Fruit fly (Drosophila melanogaster): ENCODE measurements around the gene dac.

Gene dac

dm6 chr2L:16491123-16491751, 5.4 kb upstream of the dac start, which contains the start of gene Tpr2:
Tpr2 (plus strand) TSS chr2L:16491540.
- TF ChIP-seq Asciz (GFP tag; optimal IDR thresholded peaks at IDR 0.05) (peak; percentile 23), HmgZ (tag; optimal IDR thresholded peaks at IDR 0.05) (peak; percentile 68), bowl (GFP tag; IDR thresholded peaks at IDR 0.05) (no peak), CG10654 (GFP tag; optimal IDR thresholded peaks at IDR 0.05) (no peak), Scr (GFP tag; IDR thresholded peaks at IDR 0.05; ENCODE audit: partially characterized antibody) (peak; percentile 95), Sin3A (optimal IDR thresholded peaks at IDR 0.05) (peak; percentile 94), CG8388 (GFP tag; optimal IDR thresholded peaks at IDR 0.05) (peak; percentile 27), CG2129 (GFP tag; IDR thresholded peaks at IDR 0.05; ENCODE audit: partially characterized antibody) (peak; percentile 97), H15 (GFP tag; IDR thresholded peaks at IDR 0.05) (no peak), eve (GFP tag; optimal IDR thresholded peaks at IDR 0.05) (peak in 1 of 2 experiments; percentile 83), CG4707 (GFP tag; optimal IDR thresholded peaks at IDR 0.05) (peak; percentile 30), hkb (optimal IDR thresholded peaks at IDR 0.05) (peak; percentile 74), hkb (GFP tag; IDR thresholded peaks at IDR 0.05) (no peak), sna (GFP tag; IDR thresholded peaks at IDR 0.05; ENCODE audit: partially characterized antibody) (peak; percentile 92), CG11456 (GFP tag; IDR thresholded peaks at IDR 0.05) (0 out of 3 replicates have a peak, but pooled peaks have one; percentile 40), CG16815 (GFP tag; optimal IDR thresholded peaks at IDR 0.05) (peak; percentile 4), CG15514 (GFP tag; optimal IDR thresholded peaks at IDR 0.05) (peak; percentile 78), CG3281 (GFP tag; optimal IDR thresholded peaks at IDR 0.05) (peak; percentile 30), Med (GFP tag) (peak; percentile 93), CHES-1-like (GFP tag; optimal IDR thresholded peaks at IDR 0.05) (peak; percentile 52), CG17361 (GFP tag; IDR thresholded peaks at IDR 0.05) (peak; percentile 45; the same call in 2 of the 3 replicates), gsb-n (tag; optimal IDR thresholded peaks at IDR 0.05) (peak; percentile 80), CG34224 (GFP tag; IDR thresholded peaks at IDR 0.05; ENCODE audit: partially characterized antibody) (peak; percentile 96), cas (GFP tag; IDR thresholded peaks at IDR 0.05) (0 out of 2 replicates have a peak, but pooled peaks have one; percentile 19), CG8281 (tag; optimal IDR thresholded peaks at IDR 0.05) (no peak), CG17568 (GFP tag; optimal IDR thresholded peaks at IDR 0.05) (peak; percentile 73), grau (tag; optimal IDR thresholded peaks at IDR 0.05) (peak; percentile 59), CG11560 (tag; IDR thresholded peaks at IDR 0.05) (0 out of 3 replicates have a peak, but pooled peaks have one; percentile 33), kni (GFP tag; optimal IDR thresholded peaks at IDR 0.05) (peak; percentile 39), tll (GFP tag; optimal IDR thresholded peaks at IDR 0.05) (peak in 1 of 2 experiments; percentile 61), disco-r (GFP tag; optimal IDR thresholded peaks at IDR 0.05) (peak; percentile 49), CG7963 (GFP tag; IDR thresholded peaks at IDR 0.05; ENCODE audit: partially characterized antibody) (peak; percentile 74; the same call in 2 of the 3 replicates), CG17385 (GFP tag; optimal IDR thresholded peaks at IDR 0.05) (peak; percentile 83), chinmo (GFP tag; IDR thresholded peaks at IDR 0.05; ENCODE audit: partially characterized antibody) (0 out of 4 replicates have a peak, but pooled peaks have one; percentile 52), Stat92E (GFP tag; optimal IDR thresholded peaks at IDR 0.05) (peak in 1 of 3 experiments; percentile 75), E2f2 (GFP tag; IDR thresholded peaks at IDR 0.05) (peak; percentile 74), CG14050 (GFP tag; IDR thresholded peaks at IDR 0.05) (no peak), HLH4C (GFP tag; IDR thresholded peaks at IDR 0.05; ENCODE audit: partially characterized antibody) (peak; percentile 89), trh (GFP tag; optimal IDR thresholded peaks at IDR 0.05) (peak; percentile 20), CG12104 (GFP tag; optimal IDR thresholded peaks at IDR 0.05) (peak; percentile 35), sr (GFP tag; IDR thresholded peaks at IDR 0.05) (no peak), knrl (GFP tag; IDR thresholded peaks at IDR 0.05; ENCODE audit: partially characterized antibody) (peak; percentile 96), CG9817 (tag; optimal IDR thresholded peaks at IDR 0.05) (peak; percentile 67), dpn (GFP tag; optimal IDR thresholded peaks at IDR 0.05) (peak; percentile 69 to 75), cg (GFP tag; optimal IDR thresholded peaks at IDR 0.05) (peak; percentile 89), CG18619 (GFP tag; optimal IDR thresholded peaks at IDR 0.05) (peak; percentile 59), CG4282 (GFP tag; optimal IDR thresholded peaks at IDR 0.05) (peak; percentile 53), Optix (GFP tag; IDR thresholded peaks at IDR 0.05) (no peak)

Data from whole organism, embryonic.